Fruit fly (Drosophila melanogaster): Measurements from ENCODE around the gene ATPsyndelta.

Gene ATPsyndelta

dm6 chrX:10250017-10250416, 37.2 kb downstream of the ATPsyndelta start (continued):
- TF ChIP-seq CG11093 (GFP tag; IDR thresholded peaks at IDR 0.05) (no peak), seq (GFP tag; IDR thresholded peaks at IDR 0.05) (no peak), GATAe (GFP tag; conservative IDR thresholded peaks at IDR 0.05) (no peak), slou (GFP tag; optimal IDR thresholded peaks at IDR 0.05) (no peak), CG10321 (GFP tag; IDR thresholded peaks at IDR 0.05) (no peak), CG2199 (GFP tag; IDR thresholded peaks at IDR 0.05) (no peak), vfl (GFP tag; optimal IDR thresholded peaks at IDR 0.05) (no peak), CG34224 (GFP tag; IDR thresholded peaks at IDR 0.05; ENCODE audit: partially characterized antibody) (no peak), gsb (GFP tag; IDR thresholded peaks at IDR 0.05) (no peak), CG11085 (GFP tag; IDR thresholded peaks at IDR 0.05) (no peak), Taf1 (GFP tag; IDR thresholded peaks at IDR 0.05) (no peak), Lim3 (GFP tag; IDR thresholded peaks at IDR 0.05) (no peak), prd (optimal IDR thresholded peaks at IDR 0.05) (no peak), prd (GFP tag; IDR thresholded peaks at IDR 0.05) (no peak), Sox100B (GFP tag; optimal IDR thresholded peaks at IDR 0.05) (no peak), CG1603 (tag; optimal IDR thresholded peaks at IDR 0.05) (no peak), nerfin-1 (tag; optimal IDR thresholded peaks at IDR 0.05) (no peak), CG10979 (tag; optimal IDR thresholded peaks at IDR 0.05) (no peak), Pdp1 (GFP tag; optimal IDR thresholded peaks at IDR 0.05) (peak in 1 of 2 experiments; percentile 5), stc (GFP tag; IDR thresholded peaks at IDR 0.05) (no peak), CG8281 (tag; optimal IDR thresholded peaks at IDR 0.05) (peak; percentile 100), tin (GFP tag; optimal IDR thresholded peaks at IDR 0.05) (no peak), gcm2 (GFP tag; optimal IDR thresholded peaks at IDR 0.05) (no peak), vnd (GFP tag; IDR thresholded peaks at IDR 0.05; ENCODE audit: partially characterized antibody) (no peak), CG16813 (GFP tag; IDR thresholded peaks at IDR 0.05; ENCODE audit: partially characterized antibody) (no peak), ems (GFP tag; optimal IDR thresholded peaks at IDR 0.05) (no peak), Fer1 (GFP tag; optimal IDR thresholded peaks at IDR 0.05) (no peak), br (optimal IDR thresholded peaks at IDR 0.05) (no peak), CG3995 (GFP tag; optimal IDR thresholded peaks at IDR 0.05) (peak; percentile 33), CG30403 (GFP tag; optimal IDR thresholded peaks at IDR 0.05) (no peak), CG10565 (GFP tag; optimal IDR thresholded peaks at IDR 0.05) (no peak), wor (GFP tag; IDR thresholded peaks at IDR 0.05) (no peak), sqz (GFP tag; optimal IDR thresholded peaks at IDR 0.05) (no peak), CG9215 (GFP tag; IDR thresholded peaks at IDR 0.05) (no peak), abd-A (tag; optimal IDR thresholded peaks at IDR 0.05) (peak; percentile 16), p53 (GFP tag; optimal IDR thresholded peaks at IDR 0.05) (no peak), CG5245 (GFP tag; optimal IDR thresholded peaks at IDR 0.05) (no peak), rib (GFP tag; IDR thresholded peaks at IDR 0.05) (0 out of 2 replicates have a peak, but pooled peaks have one; percentile 33), CG14667 (GFP tag; IDR thresholded peaks at IDR 0.05) (no peak), CG6791 (GFP tag; IDR thresholded peaks at IDR 0.05; ENCODE audit: partially characterized antibody) (no peak), Chrac-16 (GFP tag; optimal IDR thresholded peaks at IDR 0.05) (no peak), BEAF-32 (GFP tag; optimal IDR thresholded peaks at IDR 0.05) (no peak), lab (GFP tag; optimal IDR thresholded peaks at IDR 0.05) (peak; percentile 6), dati (GFP tag; IDR thresholded peaks at IDR 0.05) (no peak), CG15514 (GFP tag; optimal IDR thresholded peaks at IDR 0.05) (no peak), CG10209 (GFP tag; optimal IDR thresholded peaks at IDR 0.05) (no peak), NFAT (GFP tag; IDR thresholded peaks at IDR 0.05) (no peak)

All from whole organism, embryonic.